Worm (Caenorhabditis elegans) whole organism, L2 larva: ENCODE measurements around the gene ZK262.8.

Experiments used
- aly-2 ChIP-seq: fragments of 150-350 bp; optimal IDR thresholded peaks from 2 replicates; lab custom pipeline; 2014; ENCODE audit warnings: missing biosample characterization, missing genetic modification characterization
- ama-1 ChIP-seq: fragments of 150-350 bp; optimal IDR thresholded peaks from 2 replicates; lab custom pipeline; 2018; ENCODE audit warnings: inconsistent platforms
- lin-39 ChIP-seq: fragments of 150-350 bp; optimal IDR thresholded peaks from 2 replicates; lab custom pipeline; 2014; ENCODE audit warnings: missing biosample characterization, missing genetic modification reagents, missing genetic modification characterization
- nhr-10 ChIP-seq: sonication (generic microtip); optimal IDR thresholded peaks from 2 replicates; lab custom pipeline; 2017; ENCODE audit warnings: missing biosample characterization, missing genetic modification characterization
- nhr-237 ChIP-seq: fragments of 150-350 bp; optimal IDR thresholded peaks from 2 replicates; lab custom pipeline; 2014; ENCODE audit warnings: missing biosample characterization, missing genetic modification characterization
- nhr-77 ChIP-seq: fragments of 150-350 bp; optimal IDR thresholded peaks from 2 replicates; lab custom pipeline; 2014; ENCODE audit warnings: missing biosample characterization, missing genetic modification characterization
- skn-1 ChIP-seq: sonication (generic microtip); optimal IDR thresholded peaks from 2 replicates; lab custom pipeline; 2017; ENCODE audit warnings: missing biosample characterization, missing genetic modification characterization
- sma-9 ChIP-seq, 2 experiments: fragments of 150-350 bp in 1 of 2; sonication (generic microtip) in 1 of 2; optimal IDR thresholded peaks; 2 replicates each; lab custom pipeline; 2014 to 2016; ENCODE audit warnings: missing genetic modification characterization in 2 of 2, mild to moderate bottlenecking in 1 of 2, missing biosample characterization in 1 of 2, missing compliant biosample characterization in 1 of 2, missing genetic modification reagents in 1 of 2, moderate library complexity in 1 of 2
- unc-62 ChIP-seq: fragments of 150-350 bp; optimal IDR thresholded peaks from 2 replicates; lab custom pipeline; 2014; ENCODE audit warnings: missing biosample characterization, missing genetic modification reagents, missing genetic modification characterization
- zag-1 ChIP-seq: fragments of 150-350 bp; optimal IDR thresholded peaks from 2 replicates; lab custom pipeline; 2014; ENCODE audit warnings: missing biosample characterization, missing genetic modification characterization
- ztf-11 ChIP-seq: sonication (generic microtip); optimal IDR thresholded peaks from 2 replicates; lab custom pipeline; 2017; ENCODE audit warnings: missing biosample characterization, missing genetic modification characterization

DNA sequence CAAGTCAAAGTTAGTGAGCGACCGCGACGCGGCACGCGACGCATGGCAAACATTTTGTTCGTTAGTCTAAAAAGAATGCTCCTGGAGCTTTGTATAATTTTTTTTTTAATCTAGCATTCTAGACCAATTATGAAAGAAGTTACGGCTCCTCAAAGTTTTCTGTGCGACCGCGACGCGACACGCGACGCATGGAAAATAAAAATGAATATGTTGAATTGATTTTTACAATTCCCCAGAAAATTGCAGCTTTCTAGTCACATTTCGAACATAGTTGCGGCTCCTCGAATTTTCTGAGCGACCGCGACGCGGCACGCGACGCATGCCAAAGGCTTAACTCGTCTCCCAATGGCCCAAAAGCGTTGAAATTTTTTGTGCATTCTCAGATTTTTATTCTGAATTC is 13.7 kb upstream of the ZK262.8 start, which contains the start of gene ZK262.4:
- TF ChIP-seq zag-1 (tag; lab: Kevin White, UChicago), result no peak
- TF ChIP-seq ztf-11 (tag; lab: Kevin White, UChicago), result no peak
- no peak for TF ChIP-seq unc-62 (GFP tag; lab: Kevin White, UChicago)
- no peak for TF ChIP-seq nhr-10 (tag; lab: Kevin White, UChicago)
- no peak for TF ChIP-seq nhr-237 (tag; lab: Kevin White, UChicago)
- TF ChIP-seq aly-2 (tag; lab: Kevin White, UChicago), result no peak
- no peak for TF ChIP-seq skn-1 (tag; lab: Kevin White, UChicago)
- no peak for TF ChIP-seq ama-1 (lab: Kevin White, UChicago)
- TF ChIP-seq nhr-77 (tag; lab: Kevin White, UChicago), result no peak
- no peak for TF ChIP-seq lin-39 (tag; lab: Kevin White, UChicago)
- no peak for TF ChIP-seq sma-9 (GFP tag; optimal IDR thresholded peaks at IDR 0.05; lab: Kevin White, UChicago)
- TF ChIP-seq sma-9 (tag; optimal IDR thresholded peaks at IDR 0.05; lab: Kevin White, UChicago), result no peak
